Worm (Caenorhabditis elegans) whole organism, L2 larva: ENCODE results near the gene F25B3.2.

Experiments
- C34F6.9 ChIP-seq: fragments of 150-350 bp; optimal IDR thresholded peaks from 2 replicates; lab custom pipeline; 2014; ENCODE audit warnings: missing biosample characterization, missing genetic modification characterization
- F13H6.1 ChIP-seq: sonication (generic microtip); optimal IDR thresholded peaks from 2 replicates; lab custom pipeline; 2016; ENCODE audit warnings: missing genetic modification characterization, missing compliant biosample characterization
- R02D3.7 ChIP-seq: fragments of 150-350 bp; optimal IDR thresholded peaks from 2 replicates; lab custom pipeline; 2014; ENCODE audit warnings: missing biosample characterization, missing genetic modification characterization
- Y55F3AM.14 ChIP-seq: fragments of 200-800 bp; sonication (Bioruptor generic); optimal IDR thresholded peaks from 2 replicates; lab custom pipeline; 2018; ENCODE audit warnings: mild to moderate bottlenecking, missing genetic modification characterization, missing compliant biosample characterization
- aly-2 ChIP-seq: fragments of 150-350 bp; optimal IDR thresholded peaks from 2 replicates; lab custom pipeline; 2014; ENCODE audit warnings: missing biosample characterization, missing genetic modification characterization
- ama-1 ChIP-seq: fragments of 150-350 bp; optimal IDR thresholded peaks from 2 replicates; lab custom pipeline; 2018; ENCODE audit warnings: inconsistent platforms
- blmp-1 ChIP-seq: sonication (generic microtip); optimal IDR thresholded peaks from 2 replicates; lab custom pipeline; 2017; ENCODE audit warnings: missing genetic modification characterization, mild to moderate bottlenecking, missing compliant biosample characterization, antibody characterized with exemption, moderate library complexity; ENCODE audit not compliant: insufficient read depth
- ceh-82 ChIP-seq: fragments of 150-350 bp; optimal IDR thresholded peaks from 2 replicates; lab custom pipeline; 2014; ENCODE audit warnings: missing biosample characterization, missing genetic modification characterization
- crh-2 ChIP-seq: sonication (generic microtip); optimal IDR thresholded peaks from 2 replicates; lab custom pipeline; 2017; ENCODE audit warnings: missing biosample characterization, missing genetic modification characterization
- dmd-4 ChIP-seq: sonication (generic microtip); optimal IDR thresholded peaks from 2 replicates; lab custom pipeline; 2017; ENCODE audit warnings: missing biosample characterization, missing genetic modification characterization
- egl-27 ChIP-seq: sonication (generic microtip); optimal IDR thresholded peaks from 3 replicates; lab custom pipeline; 2017; ENCODE audit warnings: missing biosample characterization, missing genetic modification reagents, missing genetic modification characterization
- elt-1 ChIP-seq: fragments of 150-350 bp; optimal IDR thresholded peaks from 2 replicates; lab custom pipeline; 2014; ENCODE audit warnings: missing biosample characterization, missing genetic modification characterization
- elt-3 ChIP-seq: sonication (generic microtip); optimal IDR thresholded peaks from 2 replicates; lab custom pipeline; 2017; ENCODE audit warnings: missing biosample characterization, missing genetic modification characterization
- fos-1 ChIP-seq: fragments of 150-350 bp; optimal IDR thresholded peaks from 2 replicates; lab custom pipeline; 2014; ENCODE audit warnings: missing biosample characterization, missing genetic modification characterization
- gmeb-1 ChIP-seq: fragments of 150-350 bp; optimal IDR thresholded peaks from 2 replicates; lab custom pipeline; 2014; ENCODE audit warnings: missing biosample characterization, missing genetic modification characterization
- lin-11 ChIP-seq: fragments of 150-350 bp; sonication (generic microtip); optimal IDR thresholded peaks from 2 replicates; lab custom pipeline; 2014; ENCODE audit warnings: missing biosample characterization, missing genetic modification characterization, inconsistent platforms, mixed read lengths
- lin-13 ChIP-seq: fragments of 150-350 bp; optimal IDR thresholded peaks from 2 replicates; lab custom pipeline; 2014; ENCODE audit warnings: missing biosample characterization, missing genetic modification reagents, missing genetic modification characterization
- lin-39 ChIP-seq: fragments of 150-350 bp; optimal IDR thresholded peaks from 2 replicates; lab custom pipeline; 2014; ENCODE audit warnings: missing biosample characterization, missing genetic modification reagents, missing genetic modification characterization
- lsy-2 ChIP-seq, 2 experiments: fragments of 150-350 bp in 1 of 2; sonication (generic microtip) in 1 of 2; optimal IDR thresholded peaks; 2 replicates each; lab custom pipeline; 2014 to 2017; ENCODE audit warnings: missing biosample characterization in 2 of 2, missing genetic modification characterization in 2 of 2
- mab-5 ChIP-seq: fragments of 150-350 bp; optimal IDR thresholded peaks from 2 replicates; lab custom pipeline; 2014; ENCODE audit warnings: missing biosample characterization, missing genetic modification characterization
- mbf-1 ChIP-seq: sonication (generic microtip); optimal IDR thresholded peaks from 2 replicates; lab custom pipeline; 2017; ENCODE audit warnings: missing biosample characterization, missing genetic modification characterization
- mdl-1 ChIP-seq, 2 experiments: fragments of 150-350 bp in 1 of 2; sonication (generic microtip) in 1 of 2; optimal IDR thresholded peaks; 2 replicates each; lab custom pipeline; 2017; ENCODE audit warnings: missing biosample characterization in 2 of 2, missing genetic modification characterization in 2 of 2
- nhr-11 ChIP-seq: fragments of 150-350 bp; optimal IDR thresholded peaks from 2 replicates; lab custom pipeline; 2014; ENCODE audit warnings: missing biosample characterization, missing genetic modification characterization
- nhr-12 ChIP-seq: fragments of 150-350 bp; optimal IDR thresholded peaks from 2 replicates; lab custom pipeline; 2014; ENCODE audit warnings: missing biosample characterization, missing genetic modification characterization
- nhr-129 ChIP-seq: fragments of 150-350 bp; optimal IDR thresholded peaks from 2 replicates; lab custom pipeline; 2014; ENCODE audit warnings: missing biosample characterization, missing genetic modification characterization
- nhr-25 ChIP-seq: fragments of 150-350 bp; sonication (generic microtip); optimal IDR thresholded peaks from 3 replicates; lab custom pipeline; 2014; ENCODE audit warnings: missing biosample characterization, missing genetic modification characterization
- nhr-6 ChIP-seq: fragments of 150-350 bp; optimal IDR thresholded peaks from 2 replicates; lab custom pipeline; 2014; ENCODE audit warnings: missing biosample characterization, missing genetic modification characterization
- nhr-77 ChIP-seq: fragments of 150-350 bp; optimal IDR thresholded peaks from 2 replicates; lab custom pipeline; 2014; ENCODE audit warnings: missing biosample characterization, missing genetic modification characterization
- peb-1 ChIP-seq: fragments of 150-350 bp; optimal IDR thresholded peaks from 2 replicates; lab custom pipeline; 2014; ENCODE audit warnings: missing biosample characterization, missing genetic modification characterization
- sem-4 ChIP-seq: fragments of 150-350 bp; optimal IDR thresholded peaks from 2 replicates; lab custom pipeline; 2014; ENCODE audit warnings: missing biosample characterization, missing genetic modification reagents, missing genetic modification characterization
- sma-9 ChIP-seq, 2 experiments: fragments of 150-350 bp in 1 of 2; sonication (generic microtip) in 1 of 2; optimal IDR thresholded peaks; 2 replicates each; lab custom pipeline; 2014 to 2016; ENCODE audit warnings: missing genetic modification characterization in 2 of 2, mild to moderate bottlenecking in 1 of 2, missing biosample characterization in 1 of 2, missing compliant biosample characterization in 1 of 2, missing genetic modification reagents in 1 of 2, moderate library complexity in 1 of 2
- unc-55 ChIP-seq: fragments of 150-350 bp; sonication (generic microtip); optimal IDR thresholded peaks from 3 replicates; lab custom pipeline; 2014; ENCODE audit warnings: missing biosample characterization, missing genetic modification reagents, missing genetic modification characterization
- unc-62 ChIP-seq: fragments of 150-350 bp; optimal IDR thresholded peaks from 2 replicates; lab custom pipeline; 2014; ENCODE audit warnings: missing biosample characterization, missing genetic modification reagents, missing genetic modification characterization
- zag-1 ChIP-seq: fragments of 150-350 bp; optimal IDR thresholded peaks from 2 replicates; lab custom pipeline; 2014; ENCODE audit warnings: missing biosample characterization, missing genetic modification characterization
- ztf-11 ChIP-seq: sonication (generic microtip); optimal IDR thresholded peaks from 2 replicates; lab custom pipeline; 2017; ENCODE audit warnings: missing biosample characterization, missing genetic modification characterization
- ztf-4 ChIP-seq: fragments of 150-350 bp; optimal IDR thresholded peaks from 2 replicates; lab custom pipeline; 2014; ENCODE audit warnings: missing biosample characterization, missing genetic modification characterization

The F25B3.2 gene

DNA sequence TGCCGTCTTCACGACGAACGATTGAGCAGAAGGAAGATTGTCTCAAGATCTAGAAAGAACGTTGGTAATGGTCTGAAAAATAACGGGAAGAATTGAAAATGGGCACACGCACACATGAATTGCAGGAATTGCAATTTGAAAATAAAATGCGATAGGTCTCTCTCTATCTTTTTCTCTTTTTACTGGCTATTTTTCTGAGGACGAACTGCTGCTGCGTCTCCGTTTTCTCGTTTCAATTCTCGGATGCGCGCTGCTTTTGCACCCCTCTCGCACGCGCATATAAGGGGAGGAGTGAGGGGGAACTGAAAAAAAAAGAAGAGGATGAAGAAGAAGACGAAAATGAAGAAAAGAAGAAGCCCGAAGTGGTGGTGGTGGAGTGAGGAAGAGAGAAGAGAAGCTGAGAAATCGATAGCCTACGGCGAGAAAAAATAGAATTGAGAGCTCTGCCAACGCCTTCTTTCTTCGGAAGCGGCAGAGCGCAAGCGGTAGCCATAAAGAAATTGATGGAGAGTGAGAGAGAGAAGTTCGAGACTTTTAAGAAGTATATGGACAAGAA, 15.4 kb upstream of the F25B3.2 start, which contains the start of gene rgef-1:
TSS of gene rgef-1 (minus strand) at position 51 of the 556 bp plus-strand sequence.
- TF ChIP-seq mdl-1 (tag; optimal IDR thresholded peaks at IDR 0.05; lab: Kevin White, UChicago): peak; percentile 47 to 78
- peak; percentile 28 for TF ChIP-seq sma-9 (GFP tag; optimal IDR thresholded peaks at IDR 0.05; lab: Kevin White, UChicago)
- TF ChIP-seq sma-9 (tag; optimal IDR thresholded peaks at IDR 0.05; lab: Kevin White, UChicago): no peak
- TF ChIP-seq Y55F3AM.14 (GFP tag; lab: Kevin White, UChicago): peak; percentile 53
- TF ChIP-seq nhr-12: no peak
- peak; percentile 81 for TF ChIP-seq F13H6.1 (tag; lab: Kevin White, UChicago)
- no peak for TF ChIP-seq egl-27
- TF ChIP-seq aly-2 (tag; lab: Kevin White, UChicago): no peak
- no peak for TF ChIP-seq nhr-77
- TF ChIP-seq sem-4 (tag; lab: Kevin White, UChicago): peak; percentile 32
- peak; percentile 50 for TF ChIP-seq lin-13
- no peak for TF ChIP-seq mbf-1
- TF ChIP-seq nhr-25: no peak
- peak; percentile 94 for TF ChIP-seq unc-55
- peak; percentile 17 for TF ChIP-seq fos-1 (tag; lab: Kevin White, UChicago)
- no peak for TF ChIP-seq nhr-6 (tag; lab: Kevin White, UChicago)
- peak; percentile 33 to 66 for TF ChIP-seq lsy-2 (tag; optimal IDR thresholded peaks at IDR 0.05; lab: Kevin White, UChicago)
- no peak for TF ChIP-seq R02D3.7 (tag; lab: Kevin White, UChicago)
- no peak for TF ChIP-seq ama-1 (lab: Kevin White, UChicago)
- TF ChIP-seq lin-11 (tag; lab: Kevin White, UChicago): peak; percentile 59
- TF ChIP-seq ztf-11 (tag; lab: Kevin White, UChicago): no peak
- peak; percentile 91 for TF ChIP-seq C34F6.9 (tag; lab: Kevin White, UChicago)
- TF ChIP-seq dmd-4: no peak
- peak; percentile 59 for TF ChIP-seq mab-5 (tag; lab: Kevin White, UChicago)
- peak; percentile 76 for TF ChIP-seq crh-2
- peak; percentile 85 for TF ChIP-seq zag-1
- no peak for TF ChIP-seq ceh-82
- TF ChIP-seq nhr-129 (tag; lab: Kevin White, UChicago): peak; percentile 56

DNA sequence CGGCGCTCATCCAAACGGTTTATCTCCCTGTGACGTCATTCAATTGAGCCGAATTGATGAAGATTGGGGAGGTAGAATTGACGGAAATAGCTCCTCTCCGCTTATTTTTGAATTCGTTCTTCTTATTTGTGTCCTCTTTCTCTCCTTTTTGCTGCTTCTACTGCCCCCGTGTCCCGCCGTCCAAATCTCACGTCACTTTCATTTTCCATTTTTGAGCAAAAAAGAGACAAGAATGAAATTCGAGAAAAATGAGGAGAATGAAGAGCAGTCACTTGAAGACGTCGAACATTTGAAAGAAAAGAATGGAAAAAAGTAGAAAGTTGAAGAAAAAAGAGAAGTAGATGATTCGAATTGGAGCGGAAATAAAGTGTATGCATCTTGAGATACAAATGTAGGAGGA, 13.5 kb upstream of the F25B3.2 start:
- TF ChIP-seq mdl-1 (tag; optimal IDR thresholded peaks at IDR 0.05; lab: Kevin White, UChicago) (no peak), sma-9 (GFP tag; optimal IDR thresholded peaks at IDR 0.05; lab: Kevin White, UChicago) (peak; percentile 19), sma-9 (tag; optimal IDR thresholded peaks at IDR 0.05; lab: Kevin White, UChicago) (no peak), nhr-11 (no peak), F13H6.1 (tag; lab: Kevin White, UChicago) (no peak), unc-62 (GFP tag; lab: Kevin White, UChicago) (no peak), peb-1 (no peak), R02D3.7 (tag; lab: Kevin White, UChicago) (no peak), C34F6.9 (tag; lab: Kevin White, UChicago) (peak; percentile 18), lin-13 (no peak)
- TF ChIP-seq, all 48 proteins: peak for 2

DNA sequence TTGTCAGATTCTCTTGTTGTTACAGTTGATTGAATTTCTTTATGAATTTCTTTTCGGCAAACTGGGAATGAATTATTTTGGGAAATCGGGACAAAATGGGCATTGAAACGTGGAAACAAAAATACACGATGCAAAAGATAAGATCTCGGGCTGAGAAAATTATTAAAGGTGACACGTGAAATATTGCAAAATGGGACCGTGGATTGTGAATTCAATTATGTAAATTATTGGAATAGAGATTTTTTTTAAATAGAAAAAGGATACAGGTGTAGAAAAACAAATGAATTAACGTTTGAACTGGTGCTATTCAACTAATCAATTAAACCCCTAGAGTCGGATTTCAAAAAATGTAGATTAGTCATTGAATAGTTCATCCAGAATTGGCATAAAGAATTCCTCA, 8.4 kb upstream of the F25B3.2 start, which contains the start of gene F25B3.4:
TSS of gene F25B3.4 (minus strand) at position 101 of the 400 bp plus-strand sequence.
- TF ChIP-seq zag-1 (no peak), blmp-1 (tag; lab: Kevin White, UChicago) (no peak), ceh-82 (no peak), mdl-1 (tag; optimal IDR thresholded peaks at IDR 0.05; lab: Kevin White, UChicago) (no peak), R02D3.7 (tag; lab: Kevin White, UChicago) (no peak), lin-13 (no peak), elt-3 (tag; lab: Kevin White, UChicago) (no peak), peb-1 (no peak), gmeb-1 (tag; lab: Kevin White, UChicago) (no peak)
- TF ChIP-seq, all 48 proteins: peak for 0

DNA sequence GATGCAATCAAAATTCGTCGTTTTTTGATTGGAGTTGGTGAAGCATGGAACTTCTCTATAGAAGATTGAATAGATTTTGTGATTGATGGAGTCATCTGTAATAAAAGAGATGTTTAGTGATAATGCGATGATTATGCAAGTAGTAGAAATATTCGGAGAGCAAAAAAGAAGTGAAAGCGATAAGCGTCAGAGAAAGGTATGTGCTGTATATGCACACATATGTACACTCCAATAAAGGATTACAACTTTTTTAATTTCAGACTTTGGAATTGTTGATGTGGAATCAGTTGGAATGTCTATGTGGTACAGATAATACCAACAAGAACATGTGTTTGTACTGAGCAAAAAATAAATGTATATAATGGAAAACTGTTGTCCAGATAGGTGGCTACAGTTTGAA, 6.9 kb upstream of the F25B3.2 start, which contains the start of gene F25B3.5:
TSS of gene F25B3.5 (minus strand) at position 101 of the 400 bp plus-strand sequence.
- TF ChIP-seq ztf-11 (tag; lab: Kevin White, UChicago): no peak

DNA sequence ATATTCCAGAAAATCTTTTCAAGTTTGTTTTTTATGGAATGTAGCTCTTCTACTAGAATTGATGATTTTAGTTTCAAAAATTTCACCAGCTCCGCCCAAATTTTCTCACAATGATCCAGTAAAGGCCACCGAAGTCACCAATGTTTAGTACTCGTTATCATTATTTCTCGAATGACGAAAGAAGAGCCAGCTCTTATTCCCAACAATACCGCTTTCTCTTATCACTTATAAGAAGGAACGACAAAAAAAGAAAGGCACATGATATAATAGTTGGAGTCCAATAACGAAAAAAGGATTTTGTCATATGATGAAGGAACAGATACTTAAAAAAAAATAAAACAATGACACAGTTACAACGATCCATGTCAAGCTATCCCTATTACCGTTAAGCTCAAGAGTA, 6.0 kb upstream of the F25B3.2 start:
- no peak for TF ChIP-seq F13H6.1 (tag; lab: Kevin White, UChicago)
- TF ChIP-seq lin-39 (tag; lab: Kevin White, UChicago): no peak
- no peak for TF ChIP-seq mab-5 (tag; lab: Kevin White, UChicago)
- no peak for TF ChIP-seq mbf-1
- no peak for TF ChIP-seq gmeb-1 (tag; lab: Kevin White, UChicago)
- TF ChIP-seq elt-3 (tag; lab: Kevin White, UChicago): no peak
- TF ChIP-seq ztf-4: no peak
- no peak for TF ChIP-seq mdl-1 (tag; optimal IDR thresholded peaks at IDR 0.05; lab: Kevin White, UChicago)
- no peak for TF ChIP-seq ceh-82
- no peak for TF ChIP-seq aly-2 (tag; lab: Kevin White, UChicago)
- TF ChIP-seq R02D3.7 (tag; lab: Kevin White, UChicago): no peak
- TF ChIP-seq blmp-1 (tag; lab: Kevin White, UChicago): no peak
- TF ChIP-seq elt-1 (tag; lab: Kevin White, UChicago): no peak
- TF ChIP-seq, all 48 proteins: peak for 0
